Worm (Caenorhabditis elegans) whole organism, early embryonic: ENCODE data around the gene C14C10.10.

Experiments used
- B0310.2 ChIP-seq: sonication (generic microtip); optimal IDR thresholded peaks from 2 replicates; lab custom pipeline; 2016; ENCODE audit warnings: mild to moderate bottlenecking, missing genetic modification characterization, missing compliant biosample characterization
- F13C5.2 ChIP-seq: sonication (generic microtip); optimal IDR thresholded peaks from 2 replicates; lab custom pipeline; 2017; ENCODE audit warnings: mild to moderate bottlenecking, missing genetic modification characterization, inconsistent platforms, missing compliant biosample characterization
- aly-1 ChIP-seq: sonication (generic microtip); optimal IDR thresholded peaks from 2 replicates; lab custom pipeline; 2016; ENCODE audit warnings: missing genetic modification characterization, missing compliant biosample characterization
- ama-1 ChIP-seq: fragments of 150-350 bp; optimal IDR thresholded peaks from 2 replicates; lab custom pipeline; 2014
- ceh-13 ChIP-seq: fragments of 200-800 bp; sonication (Bioruptor generic); optimal IDR thresholded peaks from 2 replicates; lab custom pipeline; 2018; ENCODE audit warnings: mild to moderate bottlenecking, missing genetic modification characterization, missing compliant biosample characterization
- ceh-36 ChIP-seq: sonication (generic microtip); optimal IDR thresholded peaks from 2 replicates; lab custom pipeline; 2016; ENCODE audit warnings: missing genetic modification characterization, inconsistent platforms, missing compliant biosample characterization
- ets-7 ChIP-seq: sonication (generic microtip); optimal IDR thresholded peaks from 2 replicates; lab custom pipeline; 2016; ENCODE audit warnings: missing genotype, missing genetic modification characterization, missing compliant biosample characterization
- flt-1 ChIP-seq: fragments of 200-800 bp; sonication (Bioruptor generic); IDR thresholded peaks from 2 replicates; pipeline ENCODE4 v1.3.6; 2022; ENCODE audit warnings: missing genetic modification characterization, missing compliant biosample characterization
- hmbx-1 ChIP-seq: sonication (generic microtip); optimal IDR thresholded peaks from 2 replicates; lab custom pipeline; 2016; ENCODE audit warnings: mild to moderate bottlenecking, missing genetic modification characterization, missing compliant biosample characterization
- hmg-4 ChIP-seq: fragments of 200-800 bp; sonication (Bioruptor generic); optimal IDR thresholded peaks from 2 replicates; lab custom pipeline; 2018; ENCODE audit warnings: mild to moderate bottlenecking, missing genetic modification characterization, missing compliant biosample characterization
- hnd-1 ChIP-seq: sonication (generic microtip); optimal IDR thresholded peaks from 2 replicates; lab custom pipeline; 2016; ENCODE audit warnings: missing genetic modification characterization, missing compliant biosample characterization
- pes-1 ChIP-seq: fragments of 200-800 bp; sonication (Bioruptor generic); IDR thresholded peaks from 2 replicates; pipeline ENCODE4 v1.3.6; 2022; ENCODE audit warnings: missing genetic modification reagents, missing genetic modification characterization, missing compliant biosample characterization
- scrt-1 ChIP-seq: fragments of 200-800 bp; sonication (Bioruptor generic); IDR thresholded peaks from 2 replicates; pipeline ENCODE4 v1.3.6; 2022; ENCODE audit warnings: missing genetic modification characterization, missing compliant biosample characterization
- sea-1 ChIP-seq: fragments of 200-800 bp; sonication (Bioruptor generic); conservative IDR thresholded peaks from 2 replicates; pipeline ENCODE4 v1.3.6; 2022; ENCODE audit warnings: missing genetic modification characterization, missing compliant biosample characterization
- tbx-11 ChIP-seq: fragments of 200-800 bp; sonication (Bioruptor generic); IDR thresholded peaks from 2 replicates; pipeline ENCODE4 v1.3.6; 2022; ENCODE audit warnings: missing genetic modification characterization, missing compliant biosample characterization
- tbx-37 ChIP-seq: fragments of 200-800 bp; sonication (Bioruptor generic); conservative IDR thresholded peaks from 2 replicates; pipeline ENCODE4 v1.3.6; 2022; ENCODE audit warnings: missing genetic modification reagents, missing genetic modification characterization, missing compliant biosample characterization
- tra-4 ChIP-seq: sonication (generic microtip); optimal IDR thresholded peaks from 2 replicates; lab custom pipeline; 2017; ENCODE audit warnings: missing genetic modification characterization, missing compliant biosample characterization

Gene C14C10.10

DNA sequence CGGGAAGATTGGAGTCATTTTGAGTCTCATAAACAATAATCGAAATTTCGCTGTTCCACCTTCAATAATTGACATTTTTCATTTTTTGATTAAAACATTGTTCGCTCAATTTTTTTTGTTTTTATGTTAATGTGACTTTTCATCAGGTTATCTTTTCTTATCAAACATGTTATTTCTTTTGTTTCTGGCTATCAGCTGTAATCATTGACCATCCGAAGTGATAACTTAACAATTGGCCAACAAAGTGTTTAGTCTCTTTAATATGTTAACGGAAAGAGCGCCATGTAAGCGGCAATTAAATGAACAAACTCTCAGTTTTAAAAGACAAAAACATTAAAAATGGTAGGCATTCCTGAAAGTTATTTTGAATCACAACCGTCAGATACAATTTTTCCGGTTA is 35.1 kb upstream of the C14C10.10 start:
- no peak for TF ChIP-seq hmbx-1
- TF ChIP-seq tra-4 (tag; lab: Kevin White, UChicago) = no peak
- TF ChIP-seq flt-1 (GFP tag; lab: Robert Waterston, UW) = no peak
- no peak for TF ChIP-seq F13C5.2 (tag; lab: Kevin White, UChicago)
- no peak for TF ChIP-seq tbx-37 (GFP tag; lab: Robert Waterston, UW)
- TF ChIP-seq hmg-4 (GFP tag; lab: Kevin White, UChicago) = no peak
- TF ChIP-seq ceh-13 (GFP tag; lab: Kevin White, UChicago) = no peak
- TF ChIP-seq hnd-1 (tag; lab: Kevin White, UChicago) = no peak
- TF ChIP-seq ets-7 (tag; lab: Kevin White, UChicago) = no peak
- no peak for TF ChIP-seq pes-1 (GFP tag; lab: Robert Waterston, UW)
- TF ChIP-seq tbx-11 (GFP tag; lab: Robert Waterston, UW) = no peak
- no peak for TF ChIP-seq scrt-1 (GFP tag; lab: Robert Waterston, UW)

DNA sequence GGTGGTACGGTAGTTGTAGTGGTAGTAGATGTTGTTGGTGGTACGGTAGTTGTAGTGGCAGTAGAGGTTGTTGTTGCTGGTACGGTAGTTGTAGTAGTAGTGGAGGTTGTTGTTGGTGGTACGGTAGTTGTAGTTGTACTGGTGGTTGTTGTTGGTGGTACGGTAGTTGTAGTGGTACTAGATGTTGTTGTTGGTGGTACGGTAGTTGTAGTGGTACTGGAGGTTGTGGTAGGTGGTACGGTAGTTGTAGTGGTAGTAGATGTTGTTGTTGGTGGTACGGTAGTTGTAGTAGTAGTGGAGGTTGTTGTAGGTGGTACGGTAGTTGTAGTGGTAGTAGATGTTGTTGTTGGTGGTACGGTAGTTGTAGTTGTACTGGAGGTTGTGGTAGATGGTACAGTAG is 34.1 kb upstream of the C14C10.10 start:
- TF ChIP-seq tbx-11 (GFP tag; lab: Robert Waterston, UW) (peak; percentile 56; the same call in 1 of the 2 replicates), hmg-4 (GFP tag; lab: Kevin White, UChicago) (no peak)

DNA sequence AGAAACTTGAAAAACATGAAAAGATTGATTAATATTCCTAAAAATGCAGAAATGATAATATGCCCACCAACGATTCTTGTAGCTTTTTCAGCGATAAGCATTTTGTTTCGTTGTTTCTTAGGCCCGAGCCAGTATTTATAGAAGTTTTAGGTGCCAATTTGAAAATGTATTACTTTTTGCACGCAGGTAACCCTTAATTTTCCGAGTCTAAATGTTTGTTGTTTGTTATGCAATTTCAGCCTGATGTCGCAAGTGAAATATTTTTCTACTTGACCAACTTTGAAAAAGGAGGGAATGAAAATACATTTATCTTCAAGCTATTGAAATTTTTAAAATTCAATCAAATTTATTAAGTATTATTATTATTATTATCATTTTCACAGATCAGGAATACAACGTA is 33.1 kb upstream of the C14C10.10 start, which contains the start of gene srx-113:
Gene srx-113, minus strand, starts transcription at position 101 of the 400 bp plus-strand sequence.
- no peak for TF ChIP-seq ets-7 (tag; lab: Kevin White, UChicago)
- no peak for TF ChIP-seq tbx-11 (GFP tag; lab: Robert Waterston, UW)
- no peak for TF ChIP-seq aly-1 (tag; lab: Kevin White, UChicago)
- no peak for TF ChIP-seq hnd-1 (tag; lab: Kevin White, UChicago)
- TF ChIP-seq tra-4 (tag; lab: Kevin White, UChicago) = no peak
- no peak for TF ChIP-seq hmbx-1
- TF ChIP-seq pes-1 (GFP tag; lab: Robert Waterston, UW) = no peak
- no peak for TF ChIP-seq B0310.2
- no peak for TF ChIP-seq ceh-13 (GFP tag; lab: Kevin White, UChicago)
- TF ChIP-seq sea-1 (GFP tag; lab: Robert Waterston, UW) = no peak
- no peak for TF ChIP-seq flt-1 (GFP tag; lab: Robert Waterston, UW)
- TF ChIP-seq ceh-36 (tag; lab: Kevin White, UChicago) = no peak

DNA sequence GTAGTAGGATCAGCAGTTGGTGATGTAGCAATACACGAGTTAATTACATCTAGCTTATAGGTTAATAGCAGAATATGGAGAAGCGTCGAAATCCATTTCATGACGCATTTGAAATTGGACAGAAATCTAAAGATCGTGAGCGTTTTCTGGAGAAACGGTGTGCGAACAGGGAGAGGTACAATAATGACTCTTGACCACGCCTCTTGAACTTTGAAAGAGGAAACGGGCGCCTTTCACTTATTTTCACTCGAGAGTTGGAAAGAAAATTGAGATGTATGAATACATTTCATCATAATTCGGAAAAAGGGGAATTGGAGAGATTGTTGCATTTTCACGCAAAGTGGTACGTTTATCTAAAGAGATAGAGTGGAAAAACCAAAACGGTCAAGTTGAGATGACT is 30.8 kb upstream of the C14C10.10 start, which contains the start of gene F56H9.6:
Gene F56H9.6, minus strand, starts transcription at position 101 of the 400 bp plus-strand sequence.
- TF ChIP-seq pes-1 (GFP tag; lab: Robert Waterston, UW) (no peak), hmg-4 (GFP tag; lab: Kevin White, UChicago) (no peak), F13C5.2 (tag; lab: Kevin White, UChicago) (no peak), ama-1 (no peak), ceh-13 (GFP tag; lab: Kevin White, UChicago) (no peak), scrt-1 (GFP tag; lab: Robert Waterston, UW) (no peak), hnd-1 (tag; lab: Kevin White, UChicago) (no peak), hmbx-1 (no peak), ceh-36 (tag; lab: Kevin White, UChicago) (no peak), flt-1 (GFP tag; lab: Robert Waterston, UW) (no peak), tbx-11 (GFP tag; lab: Robert Waterston, UW) (no peak), aly-1 (tag; lab: Kevin White, UChicago) (no peak), B0310.2 (no peak)

ce11 chrV:12624371-12624770 is 25.4 kb upstream of the C14C10.10 start, which contains the start of gene F56H9.9:
Gene F56H9.9 (minus strand): TSS chrV:12624471.
- TF ChIP-seq ceh-13 (GFP tag; lab: Kevin White, UChicago) (no peak), ets-7 (tag; lab: Kevin White, UChicago) (no peak), aly-1 (tag; lab: Kevin White, UChicago) (no peak), hnd-1 (tag; lab: Kevin White, UChicago) (no peak), tra-4 (tag; lab: Kevin White, UChicago) (no peak)

DNA sequence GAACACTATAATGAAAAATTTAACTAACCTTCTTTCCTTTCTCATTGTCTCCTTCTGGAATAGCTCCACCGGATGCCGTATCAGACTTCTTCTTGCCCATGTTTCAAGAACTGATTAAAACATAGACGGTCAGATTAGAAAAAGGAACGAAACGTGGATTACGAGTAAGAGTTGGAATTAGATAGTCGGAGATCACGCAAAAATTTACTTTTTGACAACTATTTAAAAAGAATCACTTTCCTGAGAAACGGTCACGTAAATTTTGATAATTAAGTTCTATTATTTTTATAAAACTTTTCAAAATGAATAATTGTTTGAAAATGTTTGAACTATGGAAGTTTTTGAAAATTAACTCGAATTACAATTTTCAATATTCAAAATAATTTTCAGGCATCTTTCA is 13.2 kb upstream of the C14C10.10 start, which contains the start of gene cyc-2.2:
Gene cyc-2.2, minus strand, starts transcription at position 101 of the 400 bp plus-strand sequence.
- TF ChIP-seq hmbx-1 (no peak), scrt-1 (GFP tag; lab: Robert Waterston, UW) (no peak), F13C5.2 (tag; lab: Kevin White, UChicago) (no peak), tbx-37 (GFP tag; lab: Robert Waterston, UW) (no peak), ceh-13 (GFP tag; lab: Kevin White, UChicago) (no peak), pes-1 (GFP tag; lab: Robert Waterston, UW) (no peak), sea-1 (GFP tag; lab: Robert Waterston, UW) (no peak), ceh-36 (tag; lab: Kevin White, UChicago) (no peak), hnd-1 (tag; lab: Kevin White, UChicago) (no peak), flt-1 (GFP tag; lab: Robert Waterston, UW) (no peak), tbx-11 (GFP tag; lab: Robert Waterston, UW) (no peak), tra-4 (tag; lab: Kevin White, UChicago) (no peak), ets-7 (tag; lab: Kevin White, UChicago) (no peak), hmg-4 (GFP tag; lab: Kevin White, UChicago) (no peak), ama-1 (no peak)

ce11 chrV:12611029-12611428 is 12.1 kb upstream of the C14C10.10 start, which contains the start of gene cubn-1:
Gene cubn-1 (plus strand): TSS chrV:12611329.
- TF ChIP-seq hmg-4 (GFP tag; lab: Kevin White, UChicago) (no peak), F13C5.2 (tag; lab: Kevin White, UChicago) (no peak), tbx-11 (GFP tag; lab: Robert Waterston, UW) (no peak), ama-1 (no peak), pes-1 (GFP tag; lab: Robert Waterston, UW) (no peak), hmbx-1 (no peak), ceh-36 (tag; lab: Kevin White, UChicago) (no peak), ets-7 (tag; lab: Kevin White, UChicago) (no peak), B0310.2 (no peak), aly-1 (tag; lab: Kevin White, UChicago) (no peak), ceh-13 (GFP tag; lab: Kevin White, UChicago) (no peak), flt-1 (GFP tag; lab: Robert Waterston, UW) (no peak), tra-4 (tag; lab: Kevin White, UChicago) (no peak), scrt-1 (GFP tag; lab: Robert Waterston, UW) (no peak), sea-1 (GFP tag; lab: Robert Waterston, UW) (no peak), hnd-1 (tag; lab: Kevin White, UChicago) (no peak), tbx-37 (GFP tag; lab: Robert Waterston, UW) (no peak)
